Worm (Caenorhabditis elegans): ENCODE data around the gene ile-2.

ce11 chrX:759634-760033 lies 8.8 kb upstream of the ile-2 start, which contains the start of gene aex-3:
- no peak for TF ChIP-seq W03F9.2 (tag; optimal IDR thresholded peaks at IDR 0.05)
- TF ChIP-seq him-1 (tag; optimal IDR thresholded peaks at IDR 0.05), result no peak
- no peak for TF ChIP-seq dao-5 (tag; optimal IDR thresholded peaks at IDR 0.05)
